Worm (Caenorhabditis elegans) whole organism, L1 larva: Measurements from ENCODE around the gene pes-10.

Experiments
- C04F5.9 ChIP-seq: sonication (generic microtip); optimal IDR thresholded peaks from 2 replicates; lab custom pipeline; 2016; ENCODE audit warnings: missing genetic modification characterization, missing compliant biosample characterization
- C16A3.4 ChIP-seq: fragments of 150-350 bp; optimal IDR thresholded peaks from 2 replicates; lab custom pipeline; 2014; ENCODE audit warnings: missing biosample characterization, missing genetic modification characterization
- Y116A8C.19 ChIP-seq: sonication (generic microtip); optimal IDR thresholded peaks from 2 replicates; lab custom pipeline; 2016; ENCODE audit warnings: missing compliant biosample characterization, missing genetic modification characterization, borderline replicate concordance
- aha-1 ChIP-seq: fragments of 150-350 bp; optimal IDR thresholded peaks from 2 replicates; lab custom pipeline; 2014; ENCODE audit warnings: missing biosample characterization, missing genetic modification characterization
- aly-2 ChIP-seq: fragments of 150-350 bp; optimal IDR thresholded peaks from 2 replicates; lab custom pipeline; 2014; ENCODE audit warnings: missing biosample characterization, missing genetic modification characterization
- ama-1 ChIP-seq: fragments of 150-350 bp; optimal IDR thresholded peaks from 2 replicates; lab custom pipeline; 2014
- ceh-82 ChIP-seq, 3 experiments: fragments of 150-350 bp in 1 of 3; sonication (generic microtip) in 2 of 3; optimal IDR thresholded peaks; 2 replicates each; lab custom pipeline; 2014 to 2017; ENCODE audit warnings: missing biosample characterization in 3 of 3, missing genetic modification characterization in 3 of 3
- ceh-90 ChIP-seq: sonication (generic microtip); optimal IDR thresholded peaks from 2 replicates; lab custom pipeline; 2016; ENCODE audit warnings: missing genetic modification characterization, missing compliant biosample characterization
- efl-1 ChIP-seq, 4 experiments: fragments of 150-350 bp; optimal IDR thresholded peaks in 3 of 4; peaks in 1 of 4; 1 replicate in 1 of 4; 2 replicates in 3 of 4; lab custom pipeline; 2014; ENCODE audit warnings: missing biosample characterization in 2 of 4, missing genetic modification characterization in 2 of 4, missing genetic modification reagents in 2 of 4
- elt-3 ChIP-seq, 6 experiments: fragments of 150-350 bp in 1 of 6; sonication (generic microtip); optimal IDR thresholded peaks; 2 replicates each; lab custom pipeline; 2017 to 2018; ENCODE audit warnings: missing biosample characterization in 6 of 6, missing genetic modification characterization in 6 of 6, inconsistent platforms in 1 of 6
- fkh-8 ChIP-seq: sonication (generic microtip); optimal IDR thresholded peaks from 2 replicates; lab custom pipeline; 2016; ENCODE audit warnings: mild to moderate bottlenecking, missing genetic modification characterization, missing compliant biosample characterization
- fos-1 ChIP-seq: fragments of 150-350 bp; optimal IDR thresholded peaks from 2 replicates; lab custom pipeline; 2014; ENCODE audit warnings: missing biosample characterization, missing genetic modification characterization
- jun-1 ChIP-seq: fragments of 150-350 bp; optimal IDR thresholded peaks from 2 replicates; lab custom pipeline; 2014; ENCODE audit warnings: missing biosample characterization, missing genetic modification reagents, missing genetic modification characterization
- lin-15B ChIP-seq: fragments of 150-350 bp; sonication (generic microtip); optimal IDR thresholded peaks from 3 replicates; lab custom pipeline; 2014; ENCODE audit warnings: missing biosample characterization, missing genetic modification characterization
- lir-3 ChIP-seq: sonication (generic microtip); optimal IDR thresholded peaks from 2 replicates; lab custom pipeline; 2016; ENCODE audit warnings: mild to moderate bottlenecking, missing genetic modification characterization, moderate library complexity, missing compliant biosample characterization; ENCODE audit not compliant: poor library complexity
- mdl-1 ChIP-seq, 2 experiments: fragments of 150-350 bp; optimal IDR thresholded peaks; 2 replicates each; lab custom pipeline; 2014 to 2017; ENCODE audit warnings: missing biosample characterization in 2 of 2, missing genetic modification characterization in 2 of 2, inconsistent platforms in 1 of 2
- nhr-11 ChIP-seq: fragments of 150-350 bp; optimal IDR thresholded peaks from 2 replicates; lab custom pipeline; 2014; ENCODE audit warnings: missing biosample characterization, missing genetic modification characterization
- nhr-19 ChIP-seq: fragments of 200-800 bp; sonication (Bioruptor generic); conservative IDR thresholded peaks from 2 replicates; pipeline ENCODE4 v1.3.6; 2022; ENCODE audit warnings: missing genetic modification characterization, missing compliant biosample characterization
- nhr-20 ChIP-seq: sonication (generic microtip); optimal IDR thresholded peaks from 2 replicates; lab custom pipeline; 2016; ENCODE audit warnings: mild to moderate bottlenecking, missing genetic modification characterization, missing compliant biosample characterization
- nhr-28 ChIP-seq: fragments of 150-350 bp; optimal IDR thresholded peaks from 2 replicates; lab custom pipeline; 2014; ENCODE audit warnings: missing biosample characterization, missing genetic modification characterization
- nhr-71 ChIP-seq: sonication (generic microtip); optimal IDR thresholded peaks from 2 replicates; lab custom pipeline; 2016; ENCODE audit warnings: mild to moderate bottlenecking, missing genetic modification characterization, moderate library complexity, missing compliant biosample characterization
- nhr-84 ChIP-seq: sonication (generic microtip); optimal IDR thresholded peaks from 2 replicates; lab custom pipeline; 2017; ENCODE audit warnings: missing biosample characterization, missing genetic modification characterization
- nhr-85 ChIP-seq: sonication (generic microtip); peaks from one replicate; lab custom pipeline; 2016; ENCODE audit warnings: missing genetic modification characterization, inconsistent platforms, missing compliant biosample characterization
- nhr-90 ChIP-seq: sonication (generic microtip); optimal IDR thresholded peaks from 2 replicates; lab custom pipeline; 2016; ENCODE audit warnings: mild to moderate bottlenecking, missing genetic modification characterization, missing compliant biosample characterization; ENCODE audit not compliant: poor library complexity
- pax-3 ChIP-seq: fragments of 200-800 bp; sonication (Bioruptor generic); optimal IDR thresholded peaks from 2 replicates; lab custom pipeline; 2018; ENCODE audit warnings: mild to moderate bottlenecking, missing genetic modification characterization, moderate library complexity, missing compliant biosample characterization
- pqm-1 ChIP-seq: sonication (generic microtip); optimal IDR thresholded peaks from 3 replicates; lab custom pipeline; 2017; ENCODE audit warnings: missing biosample characterization, missing genetic modification characterization
- rnt-1 ChIP-seq: sonication (generic microtip); optimal IDR thresholded peaks from 2 replicates; lab custom pipeline; 2016; ENCODE audit warnings: mild to moderate bottlenecking, missing genetic modification characterization, moderate library complexity, missing compliant biosample characterization
- skn-1 ChIP-seq: fragments of 150-350 bp; optimal IDR thresholded peaks from 2 replicates; lab custom pipeline; 2014; ENCODE audit warnings: missing biosample characterization, missing genetic modification characterization
- sox-4 ChIP-seq: sonication (generic microtip); optimal IDR thresholded peaks from 2 replicates; lab custom pipeline; 2016; ENCODE audit warnings: missing genetic modification characterization, missing compliant biosample characterization
- sup-37 ChIP-seq: fragments of 200-800 bp; sonication (Bioruptor generic); optimal IDR thresholded peaks from 2 replicates; lab custom pipeline; 2018; ENCODE audit warnings: mild to moderate bottlenecking, missing genetic modification characterization, missing compliant biosample characterization
- tlp-1 ChIP-seq: fragments of 150-350 bp; optimal IDR thresholded peaks from 2 replicates; lab custom pipeline; 2014; ENCODE audit warnings: missing biosample characterization, missing genetic modification characterization
- unc-30 ChIP-seq: sonication (generic microtip); optimal IDR thresholded peaks from 2 replicates; lab custom pipeline; 2017; ENCODE audit warnings: missing biosample characterization, missing genetic modification characterization
- unc-62 ChIP-seq: fragments of 150-350 bp; optimal IDR thresholded peaks from 2 replicates; lab custom pipeline; 2014; ENCODE audit warnings: missing biosample characterization, missing genetic modification reagents, missing genetic modification characterization
- unc-86 ChIP-seq: sonication (generic microtip); optimal IDR thresholded peaks from 2 replicates; lab custom pipeline; 2016; ENCODE audit warnings: missing genetic modification characterization, missing compliant biosample characterization
- vab-15 ChIP-seq: sonication (generic microtip); optimal IDR thresholded peaks from 2 replicates; lab custom pipeline; 2017; ENCODE audit warnings: missing genotype, mild to moderate bottlenecking, missing genetic modification characterization, missing compliant biosample characterization
- zag-1 ChIP-seq: fragments of 150-350 bp; optimal IDR thresholded peaks from 2 replicates; lab custom pipeline; 2014; ENCODE audit warnings: missing biosample characterization, missing genetic modification characterization
- ztf-11 ChIP-seq, 2 experiments: sonication (generic microtip); optimal IDR thresholded peaks; 2 replicates each; lab custom pipeline; 2016 to 2017; ENCODE audit warnings: missing genetic modification characterization in 2 of 2, missing biosample characterization in 1 of 2, missing compliant biosample characterization in 1 of 2

Gene pes-10

DNA sequence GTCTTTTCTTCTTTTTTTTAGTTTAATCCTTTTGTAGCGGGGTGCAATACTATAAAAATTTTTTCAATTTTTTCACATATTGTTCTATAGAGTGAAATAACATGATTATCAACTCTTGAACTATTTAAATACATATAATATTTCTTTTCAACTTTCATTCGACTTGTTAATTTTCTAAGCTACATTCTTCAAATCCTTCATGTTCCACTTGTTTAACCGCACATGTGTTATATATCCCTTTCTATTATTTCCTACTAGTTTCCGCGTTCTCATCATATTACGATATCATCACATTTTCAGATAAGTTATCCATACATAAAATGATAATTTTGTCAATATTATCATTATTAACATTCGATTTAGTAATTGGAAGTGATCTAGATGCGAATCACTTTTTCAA, 8.3 kb upstream of the pes-10 start, which contains the start of gene Y46G5A.29:
Y46G5A.29 (plus strand) TSS at position 301 of the 400 bp plus-strand sequence.
- TF ChIP-seq aha-1 (tag; lab: Kevin White, UChicago) (no peak), fos-1 (tag; lab: Kevin White, UChicago) (no peak), unc-86 (tag; lab: Kevin White, UChicago) (no peak), ztf-11 (tag; optimal IDR thresholded peaks at IDR 0.05; lab: Kevin White, UChicago) (no peak), ceh-82 (tag; optimal IDR thresholded peaks at IDR 0.05; lab: Kevin White, UChicago) (no peak), C04F5.9 (tag; lab: Kevin White, UChicago) (no peak), nhr-71 (tag; lab: Kevin White, UChicago) (no peak), nhr-11 (tag; lab: Kevin White, UChicago) (no peak), nhr-28 (tag; lab: Kevin White, UChicago) (no peak), pqm-1 (no peak), zag-1 (no peak), aly-2 (no peak), unc-30 (tag; lab: Kevin White, UChicago) (no peak), nhr-85 (tag; lab: Kevin White, UChicago) (no peak), sup-37 (GFP tag; lab: Kevin White, UChicago) (no peak), ceh-90 (tag; lab: Kevin White, UChicago) (no peak), pax-3 (no peak), unc-62 (GFP tag; lab: Kevin White, UChicago) (no peak)

DNA sequence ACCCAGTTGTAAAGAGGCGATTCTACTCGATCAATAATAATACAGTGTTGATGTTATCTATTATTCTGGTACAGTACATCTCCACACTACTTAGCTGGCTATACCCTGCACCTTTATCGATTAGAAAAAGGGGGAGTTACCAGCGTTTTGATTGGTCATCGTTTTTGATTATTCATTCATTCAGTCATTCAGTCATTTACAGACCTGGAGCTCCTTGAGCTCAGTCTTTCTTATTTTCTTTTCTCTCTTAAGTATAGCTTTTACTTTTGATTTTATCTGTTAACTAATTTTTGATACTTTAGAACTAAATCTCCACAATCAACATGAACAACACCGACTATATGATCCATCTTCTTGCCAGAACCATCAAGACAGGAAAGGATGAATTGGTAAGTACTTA, 2.5 kb upstream of the pes-10 start, which contains the start of gene Y46G5A.28:
Y46G5A.28 (plus strand) TSS at position 301 of the 400 bp plus-strand sequence.
- no peak for TF ChIP-seq nhr-20
- TF ChIP-seq sox-4 (tag; lab: Kevin White, UChicago): no peak
- TF ChIP-seq aly-2: no peak
- no peak for TF ChIP-seq nhr-84 (tag; lab: Kevin White, UChicago)
- TF ChIP-seq nhr-19 (GFP tag; lab: Robert Waterston, UW): no peak
- no peak for TF ChIP-seq efl-1 (optimal IDR thresholded peaks at IDR 0.05; lab: Kevin White, UChicago)
- no peak for TF ChIP-seq efl-1 (GFP tag; optimal IDR thresholded peaks at IDR 0.05 in 1 of 2; lab: Kevin White, UChicago)
- TF ChIP-seq skn-1 (tag; lab: Kevin White, UChicago): no peak
- TF ChIP-seq elt-3 (tag; optimal IDR thresholded peaks at IDR 0.05; lab: Kevin White, UChicago): no peak
- TF ChIP-seq ztf-11 (tag; optimal IDR thresholded peaks at IDR 0.05; lab: Kevin White, UChicago): no peak
- no peak for TF ChIP-seq tlp-1 (tag; lab: Kevin White, UChicago)
- no peak for TF ChIP-seq mdl-1 (tag; optimal IDR thresholded peaks at IDR 0.05; lab: Kevin White, UChicago)
- no peak for TF ChIP-seq vab-15 (tag; lab: Kevin White, UChicago)
- TF ChIP-seq rnt-1 (tag; lab: Kevin White, UChicago): no peak
- TF ChIP-seq fkh-8: no peak
- no peak for TF ChIP-seq C16A3.4 (tag; lab: Kevin White, UChicago)
- no peak for TF ChIP-seq unc-62 (GFP tag; lab: Kevin White, UChicago)
- no peak for TF ChIP-seq Y116A8C.19
- TF ChIP-seq lin-15B (tag; lab: Kevin White, UChicago): no peak
- TF ChIP-seq, all 84 proteins: peak for 0

DNA sequence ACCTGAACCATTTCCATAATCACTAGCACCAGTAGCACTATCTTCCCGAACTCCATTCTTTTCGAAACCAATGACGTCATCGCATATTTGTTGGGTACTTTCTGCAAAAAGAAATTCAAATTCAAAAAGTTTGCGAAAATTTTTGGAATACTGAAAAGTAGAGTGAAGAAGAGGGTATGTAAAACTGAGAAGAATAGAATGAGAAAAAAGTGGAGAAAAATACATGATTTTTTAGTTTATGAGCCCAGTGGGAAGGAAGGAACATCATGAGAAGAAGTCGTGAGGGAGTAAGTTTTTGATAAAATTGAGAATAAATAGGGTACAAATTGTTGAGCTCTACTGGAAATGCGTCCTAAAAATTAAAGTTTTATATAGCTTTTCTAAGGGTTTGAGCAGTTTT, 7.6 kb downstream of the pes-10 start, which contains the start of gene lgc-35:
lgc-35 (minus strand) TSS at position 101 of the 400 bp plus-strand sequence.
- TF ChIP-seq pqm-1 (no peak), nhr-90 (tag; lab: Kevin White, UChicago) (no peak), ama-1 (lab: Kevin White, UChicago) (no peak), jun-1 (no peak), sup-37 (GFP tag; lab: Kevin White, UChicago) (no peak), lir-3 (tag; lab: Kevin White, UChicago) (no peak)

- TF ChIP-seq unc-86 (tag; lab: Kevin White, UChicago): no peak
- TF ChIP-seq tlp-1 (tag; lab: Kevin White, UChicago): no peak
- no peak for TF ChIP-seq mdl-1 (tag; optimal IDR thresholded peaks at IDR 0.05; lab: Kevin White, UChicago)
- no peak for TF ChIP-seq skn-1 (tag; lab: Kevin White, UChicago)
- TF ChIP-seq nhr-20: peak; percentile 25
- no peak for TF ChIP-seq Y116A8C.19
These were observed 17.3 kb downstream of the pes-10 start, which contains the start of gene bcmo-1 for ce11 chrII:12830347-12830746. bcmo-1 (plus strand) TSS chrII:12830676.
